Worm (Caenorhabditis elegans) whole organism, late embryonic: ENCODE results near the gene sam-4.

Source experiments
- elt-4 ChIP-seq: sonication (generic microtip); optimal IDR thresholded peaks from 2 replicates; lab custom pipeline; 2016; ENCODE audit warnings: missing genetic modification characterization, missing compliant biosample characterization
- ets-4 ChIP-seq: sonication (generic microtip); optimal IDR thresholded peaks from 2 replicates; lab custom pipeline; 2016; ENCODE audit warnings: missing genetic modification characterization, missing compliant biosample characterization
- fkh-10 ChIP-seq: fragments of 150-350 bp; optimal IDR thresholded peaks from 2 replicates; lab custom pipeline; 2014; ENCODE audit warnings: missing biosample characterization, missing genetic modification reagents, missing genetic modification characterization
- hlh-6 ChIP-seq: sonication (generic microtip); optimal IDR thresholded peaks from 2 replicates; lab custom pipeline; 2016; ENCODE audit warnings: missing genotype, missing genetic modification characterization, missing compliant biosample characterization
- lin-11 ChIP-seq: fragments of 200-800 bp; sonication (Bioruptor generic); optimal IDR thresholded peaks from 2 replicates; lab custom pipeline; 2018; ENCODE audit warnings: mild to moderate bottlenecking, missing genetic modification characterization, missing compliant biosample characterization
- nfya-1 ChIP-seq: sonication (generic microtip); optimal IDR thresholded peaks from 2 replicates; lab custom pipeline; 2017; ENCODE audit warnings: missing genetic modification characterization, mild to moderate bottlenecking, missing compliant biosample characterization, antibody characterized with exemption, moderate library complexity
- pax-1 ChIP-seq: fragments of 150-350 bp; optimal IDR thresholded peaks from 2 replicates; lab custom pipeline; 2014; ENCODE audit warnings: missing biosample characterization, missing genetic modification characterization
- pqm-1 ChIP-seq: sonication (generic microtip); optimal IDR thresholded peaks from 2 replicates; lab custom pipeline; 2016; ENCODE audit warnings: missing genetic modification characterization, missing compliant biosample characterization

DNA sequence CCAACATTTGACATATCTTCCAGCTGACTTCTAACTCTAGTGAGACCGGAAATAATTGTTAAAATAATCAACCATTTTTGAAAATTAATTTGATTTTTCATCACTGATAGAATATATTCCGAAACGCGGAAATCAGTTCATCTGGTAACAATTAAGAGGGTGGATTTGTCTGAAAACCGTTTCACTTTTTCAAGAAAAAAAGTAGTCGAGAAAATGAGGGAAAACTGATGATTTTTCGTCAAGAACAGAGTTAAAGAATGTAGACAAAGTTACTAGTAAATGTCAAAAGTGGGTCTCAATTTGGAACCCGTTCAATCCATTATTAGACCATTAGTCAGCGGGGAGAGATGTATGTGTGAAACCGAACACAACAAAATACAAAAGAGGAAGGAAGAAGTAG, 45.9 kb downstream of the sam-4 start, which contains the start of gene C17G10.6:
- TF ChIP-seq fkh-10 (GFP tag; lab: Kevin White, UChicago), result no peak
- no peak for TF ChIP-seq lin-11 (tag; lab: Kevin White, UChicago)
- TF ChIP-seq elt-4 (tag; lab: Kevin White, UChicago), result no peak
- TF ChIP-seq pax-1 (tag; lab: Kevin White, UChicago), result no peak
- no peak for TF ChIP-seq ets-4 (tag; lab: Kevin White, UChicago)
- no peak for TF ChIP-seq hlh-6 (tag; lab: Kevin White, UChicago)
- TF ChIP-seq pqm-1, result no peak
- no peak for TF ChIP-seq nfya-1 (tag; lab: Kevin White, UChicago)
